Fruit fly (Drosophila melanogaster) whole organism, embryonic: Measurements from ENCODE around the gene Scm.
A peak's percentile ranks its signal among the peaks of the same experiment; 100 is the strongest.

ENCODE experiments used
- Ada2b ChIP-seq: fragments of 200-800 bp; sonication (Bioruptor generic); IDR thresholded peaks from 2 replicates; pipeline ENCODE4 v1.3.6; 2022; ENCODE audit warnings: missing biosample characterization, missing genetic modification characterization
- Aef1 ChIP-seq: fragments of 200-800 bp; sonication (Bioruptor generic); IDR thresholded peaks from 3 replicates; pipeline ENCODE4 v1.3.6; 2022; ENCODE audit warnings: missing biosample characterization, missing genetic modification characterization
- B-H1 ChIP-seq: fragments of 200-800 bp; sonication (Bioruptor generic); IDR thresholded peaks from 3 replicates; pipeline ENCODE4 v1.3.6; 2022; ENCODE audit warnings: missing biosample characterization, missing genetic modification characterization
- Bdp1 ChIP-seq: fragments of 200-800 bp; sonication (Bioruptor generic); optimal IDR thresholded peaks from 3 replicates; lab custom pipeline; 2016; ENCODE audit warnings: missing biosample characterization, missing genetic modification characterization
- Bteb2 ChIP-seq: fragments of 200-800 bp; sonication (Bioruptor generic); optimal IDR thresholded peaks from 2 replicates; lab custom pipeline; 2016; ENCODE audit warnings: missing biosample characterization, missing genetic modification characterization
- CG11723 ChIP-seq: fragments of 200-800 bp; sonication (Bioruptor generic); optimal IDR thresholded peaks from 2 replicates; lab custom pipeline; 2017; ENCODE audit warnings: missing biosample characterization, mild to moderate bottlenecking, missing genetic modification characterization
- CG13287 ChIP-seq: fragments of 200-800 bp; sonication (Bioruptor generic); IDR thresholded peaks from 2 replicates; pipeline ENCODE4 v1.3.6; 2022; ENCODE audit warnings: missing biosample characterization, missing genetic modification characterization; ENCODE audit not compliant: partially characterized antibody
- CG15479 ChIP-seq: fragments of 200-800 bp; sonication (Bioruptor generic); optimal IDR thresholded peaks from 3 replicates; lab custom pipeline; 2019; ENCODE audit warnings: missing biosample characterization, mild to moderate bottlenecking, missing genetic modification characterization, moderate library complexity
- CG1602 ChIP-seq: fragments of 200-800 bp; sonication (Bioruptor generic); optimal IDR thresholded peaks from 3 replicates; lab custom pipeline; 2016; ENCODE audit warnings: missing biosample characterization, missing genetic modification characterization
- CG16815 ChIP-seq: fragments of 200-800 bp; sonication (Bioruptor generic); optimal IDR thresholded peaks from 3 replicates; lab custom pipeline; 2017; ENCODE audit warnings: missing biosample characterization, mild to moderate bottlenecking, missing genetic modification characterization
- CG1792 ChIP-seq: fragments of 200-800 bp; sonication (Bioruptor generic); optimal IDR thresholded peaks from 2 replicates; lab custom pipeline; 2016; ENCODE audit warnings: missing biosample characterization, missing genetic modification characterization
- CG3163 ChIP-seq: fragments of 200-800 bp; sonication (Bioruptor generic); optimal IDR thresholded peaks from 3 replicates; lab custom pipeline; 2016; ENCODE audit warnings: missing biosample characterization, missing genetic modification characterization
- CG32532 ChIP-seq: fragments of 200-800 bp; sonication (Bioruptor generic); IDR thresholded peaks from 2 replicates; pipeline ENCODE4 v1.3.6; 2022; ENCODE audit warnings: missing biosample characterization, missing genetic modification characterization
- CG34422 ChIP-seq: fragments of 200-800 bp; sonication (Bioruptor generic); IDR thresholded peaks from 3 replicates; pipeline ENCODE4 v1.3.6; 2022; ENCODE audit warnings: missing biosample characterization, missing genetic modification characterization
- CG4730 ChIP-seq: fragments of 200-800 bp; sonication (Bioruptor generic); IDR thresholded peaks from 2 replicates; pipeline ENCODE4 v1.3.6; 2022; ENCODE audit warnings: missing biosample characterization, missing genetic modification characterization
- CG6175 ChIP-seq: fragments of 200-800 bp; sonication (Bioruptor generic); IDR thresholded peaks from 3 replicates; pipeline ENCODE4 v1.3.6; 2022; ENCODE audit warnings: missing biosample characterization, missing genetic modification characterization
- CG7987 ChIP-seq: fragments of 200-800 bp; sonication (Bioruptor generic); optimal IDR thresholded peaks from 2 replicates; lab custom pipeline; 2018; ENCODE audit warnings: missing biosample characterization, mild to moderate bottlenecking, missing genetic modification characterization, moderate library complexity
- CG8290 ChIP-seq, 3 experiments: fragments of 200-800 bp; sonication (Bioruptor generic); optimal IDR thresholded peaks; 2 replicates each; lab custom pipeline; 2016 to 2019; ENCODE audit warnings: missing biosample characterization in 3 of 3, missing genetic modification characterization in 3 of 3, mild to moderate bottlenecking in 2 of 3, moderate library complexity in 1 of 3
- CG8359 ChIP-seq: fragments of 200-800 bp; sonication (Bioruptor generic); optimal IDR thresholded peaks from 2 replicates; lab custom pipeline; 2017; ENCODE audit warnings: missing biosample characterization, mild to moderate bottlenecking, missing genetic modification characterization, borderline replicate concordance
- CG9215 ChIP-seq: fragments of 200-800 bp; sonication (Bioruptor generic); IDR thresholded peaks from 2 replicates; pipeline ENCODE4 v1.3.6; 2022; ENCODE audit warnings: missing biosample characterization, missing genetic modification characterization
- CG9817 ChIP-seq: fragments of 200-800 bp; sonication (Bioruptor generic); optimal IDR thresholded peaks from 2 replicates; lab custom pipeline; 2018; ENCODE audit warnings: missing biosample characterization, mild to moderate bottlenecking, missing genetic modification characterization, moderate library complexity
- CrebB ChIP-seq: fragments of 200-800 bp; sonication (Bioruptor generic); optimal IDR thresholded peaks from 3 replicates; lab custom pipeline; 2018; ENCODE audit warnings: missing biosample characterization, mild to moderate bottlenecking, missing genetic modification characterization
- Dip2 ChIP-seq: fragments of 200-800 bp; sonication (Bioruptor generic); IDR thresholded peaks from 2 replicates; pipeline ENCODE4 v1.3.6; 2022; ENCODE audit warnings: missing biosample characterization, missing genetic modification characterization
- ERR ChIP-seq: fragments of 200-800 bp; sonication (Bioruptor generic); optimal IDR thresholded peaks from 2 replicates; lab custom pipeline; 2016; ENCODE audit warnings: missing biosample characterization, missing genetic modification characterization
- Elba2 ChIP-seq: fragments of 200-800 bp; sonication (Bioruptor generic); optimal IDR thresholded peaks from 3 replicates; lab custom pipeline; 2016; ENCODE audit warnings: missing biosample characterization, missing genetic modification characterization
- Jarid2 ChIP-seq: fragments of 200-800 bp; sonication (Bioruptor generic); optimal IDR thresholded peaks from 3 replicates; lab custom pipeline; 2017; ENCODE audit warnings: mild to moderate bottlenecking, missing biosample characterization, missing genetic modification reagents, missing genetic modification characterization
- Lpt ChIP-seq: fragments of >200 bp; optimal IDR thresholded peaks from 2 replicates; lab custom pipeline; 2018; ENCODE audit warnings: missing biosample characterization, missing genetic modification characterization
- Ssrp ChIP-seq: fragments of 200-800 bp; sonication (Bioruptor generic); optimal IDR thresholded peaks from 2 replicates; lab custom pipeline; 2018; ENCODE audit warnings: missing biosample characterization, mild to moderate bottlenecking, missing genetic modification characterization, moderate library complexity
- YL-1 ChIP-seq: fragments of 200-800 bp; sonication (Bioruptor generic); optimal IDR thresholded peaks from 3 replicates; lab custom pipeline; 2017; ENCODE audit warnings: missing biosample characterization, mild to moderate bottlenecking, missing genetic modification characterization
- chif ChIP-seq, 2 experiments: fragments of 200-800 bp; sonication (Bioruptor generic); optimal IDR thresholded peaks; 3 replicates each; lab custom pipeline; 2016; ENCODE audit warnings: missing biosample characterization in 2 of 2, missing genetic modification characterization in 2 of 2
- chm ChIP-seq: fragments of 200-800 bp; sonication (Bioruptor generic); IDR thresholded peaks from 2 replicates; pipeline ENCODE4 v1.3.6; 2022; ENCODE audit warnings: missing biosample characterization, missing genetic modification characterization
- chn ChIP-seq: fragments of 200-800 bp; sonication (Bioruptor generic); optimal IDR thresholded peaks from 2 replicates; lab custom pipeline; 2016; ENCODE audit warnings: missing biosample characterization, missing genetic modification characterization
- ewg ChIP-seq: fragments of 200-800 bp; sonication (Bioruptor generic); optimal IDR thresholded peaks from 3 replicates; lab custom pipeline; 2017; ENCODE audit warnings: mild to moderate bottlenecking, missing biosample characterization, missing genetic modification reagents, missing genetic modification characterization
- gce ChIP-seq: fragments of 200-800 bp; sonication (Bioruptor generic); IDR thresholded peaks from 3 replicates; pipeline ENCODE4 v1.3.6; 2022; ENCODE audit warnings: missing biosample characterization, missing genetic modification characterization
- gcm ChIP-seq: fragments of 200-800 bp; sonication (Bioruptor generic); optimal IDR thresholded peaks from 2 replicates; lab custom pipeline; 2019; ENCODE audit warnings: missing biosample characterization, mild to moderate bottlenecking, missing genetic modification characterization, moderate library complexity
- ham ChIP-seq: fragments of 200-800 bp; sonication (Bioruptor generic); IDR thresholded peaks from 2 replicates; pipeline ENCODE4 v1.3.6; 2022; ENCODE audit warnings: missing biosample characterization, missing genetic modification characterization
- hkb ChIP-seq, 2 experiments: fragments of 200-800 bp in 1 of 2; fragments of >200 bp in 1 of 2; sonication (Bioruptor generic) in 1 of 2; IDR thresholded peaks in 1 of 2; optimal IDR thresholded peaks in 1 of 2; 2 replicates each; pipeline versions ENCODE4 v1.3.6 to Lab custom; 2017 to 2022; ENCODE audit warnings: missing biosample characterization in 1 of 2, missing genetic modification characterization in 1 of 2
- jumu ChIP-seq: fragments of 200-800 bp; sonication (Bioruptor generic); optimal IDR thresholded peaks from 3 replicates; lab custom pipeline; 2016; ENCODE audit warnings: missing biosample characterization, missing genetic modification characterization
- kay ChIP-seq: fragments of 200-800 bp; sonication (Bioruptor generic); optimal IDR thresholded peaks from 2 replicates; lab custom pipeline; 2016; ENCODE audit warnings: missing biosample characterization, missing genetic modification characterization
- maf-S ChIP-seq: fragments of 200-800 bp; sonication (Bioruptor generic); optimal IDR thresholded peaks from 2 replicates; lab custom pipeline; 2016; ENCODE audit warnings: missing biosample characterization, missing genetic modification characterization
- pita ChIP-seq: fragments of 200-800 bp; sonication (Bioruptor generic); optimal IDR thresholded peaks from 2 replicates; lab custom pipeline; 2017; ENCODE audit warnings: missing biosample characterization, mild to moderate bottlenecking, missing genetic modification characterization
- psq ChIP-seq: fragments of 200-800 bp; sonication (Bioruptor generic); optimal IDR thresholded peaks from 2 replicates; lab custom pipeline; 2017; ENCODE audit warnings: missing biosample characterization, missing genetic modification characterization
- row ChIP-seq: fragments of 200-800 bp; sonication (Bioruptor generic); IDR thresholded peaks from 3 replicates; pipeline ENCODE4 v1.3.6; 2022; ENCODE audit warnings: missing biosample characterization, missing genetic modification characterization
- sc ChIP-seq, 3 experiments: fragments of >200 bp in 2 of 3; fragments of 200-800 bp in 1 of 3; sonication (Bioruptor generic) in 1 of 3; optimal IDR thresholded peaks; 2 replicates in 2 of 3; 3 replicates in 1 of 3; lab custom pipeline; 2017; ENCODE audit warnings: mild to moderate bottlenecking in 1 of 3, missing biosample characterization in 1 of 3, missing genetic modification characterization in 1 of 3, missing genetic modification reagents in 1 of 3
- sqz ChIP-seq: fragments of 200-800 bp; sonication (Bioruptor generic); optimal IDR thresholded peaks from 3 replicates; lab custom pipeline; 2018; ENCODE audit warnings: missing biosample characterization, mild to moderate bottlenecking, missing genetic modification characterization
- twi ChIP-seq: fragments of 200-800 bp; optimal IDR thresholded peaks from 2 replicates; lab custom pipeline; 2019; ENCODE audit warnings: missing biosample characterization, mild to moderate bottlenecking, missing genetic modification characterization, moderate library complexity
- tx ChIP-seq: fragments of 200-800 bp; sonication (Bioruptor generic); optimal IDR thresholded peaks from 2 replicates; lab custom pipeline; 2016; ENCODE audit warnings: missing biosample characterization, missing genetic modification characterization
- vnd ChIP-seq: fragments of 200-800 bp; sonication (Bioruptor generic); IDR thresholded peaks from 3 replicates; pipeline ENCODE4 v1.3.6; 2022; ENCODE audit warnings: missing biosample characterization, missing genetic modification characterization; ENCODE audit not compliant: partially characterized antibody
- wek ChIP-seq: fragments of 200-800 bp; sonication (Bioruptor generic); optimal IDR thresholded peaks from 3 replicates; lab custom pipeline; 2018; ENCODE audit warnings: missing biosample characterization, mild to moderate bottlenecking, missing genetic modification characterization, moderate library complexity

Scm gene

dm6 chr3R:9586663-9587248, 50.7 kb downstream of the Scm start, which contains the start of gene P58IPK (continued):
- TF ChIP-seq kay (GFP tag; lab: Kevin White, UChicago) = peak; percentile 70
- TF ChIP-seq CG9817 (tag; lab: Kevin White, UChicago) = peak; percentile 68
- peak; percentile 44 for TF ChIP-seq CG1602 (GFP tag; lab: Kevin White, UChicago)
- TF ChIP-seq Aef1 (GFP tag; lab: Robert Waterston, UW) = peak; percentile 32; the same call in 2 of the 3 replicates
- no peak for TF ChIP-seq psq (GFP tag; lab: Kevin White, UChicago)
- TF ChIP-seq jumu = peak; percentile 76
- TF ChIP-seq gcm = no peak
- TF ChIP-seq wek (GFP tag; lab: Kevin White, UChicago) = no peak
- peak; percentile 64 for TF ChIP-seq CG6175 (GFP tag; lab: Robert Waterston, UW)
- TF ChIP-seq twi (tag; lab: Kevin White, UChicago) = peak; percentile 31
- peak; percentile 40 for TF ChIP-seq CG8290 (GFP tag; optimal IDR thresholded peaks at IDR 0.05; lab: Kevin White, UChicago)
- peak in 1 of 2 experiments; percentile 87 for TF ChIP-seq CG8290 (tag; optimal IDR thresholded peaks at IDR 0.05; lab: Kevin White, UChicago)
- TF ChIP-seq CG32532 (GFP tag; lab: Robert Waterston, UW) = peak; percentile 76
- TF ChIP-seq CG13287 (GFP tag; lab: Robert Waterston, UW) = peak; percentile 97
- no peak for TF ChIP-seq sqz (GFP tag; lab: Kevin White, UChicago)
- peak; percentile 40 for TF ChIP-seq Jarid2 (GFP tag; lab: Kevin White, UChicago)
- peak; percentile 93 for TF ChIP-seq row
- TF ChIP-seq CG15479 = no peak
- TF ChIP-seq CG34422 = peak; percentile 85
- TF ChIP-seq CG3163 (GFP tag; lab: Kevin White, UChicago) = peak; percentile 58
- TF ChIP-seq YL-1 (GFP tag; lab: Kevin White, UChicago) = peak; percentile 73
- no peak for TF ChIP-seq CG8359 (GFP tag; lab: Kevin White, UChicago)
- TF ChIP-seq B-H1 (GFP tag; lab: Robert Waterston, UW) = no peak
- TF ChIP-seq Bdp1 (GFP tag; lab: Kevin White, UChicago) = peak; percentile 69
- TF ChIP-seq tx = peak; percentile 71
- peak; percentile 53 for TF ChIP-seq CG1792 (GFP tag; lab: Kevin White, UChicago)
- peak; percentile 67 for TF ChIP-seq maf-S (GFP tag; lab: Kevin White, UChicago)
- peak; percentile 90 for TF ChIP-seq vnd (GFP tag; lab: Robert Waterston, UW)
- TF ChIP-seq ham (GFP tag; lab: Robert Waterston, UW) = no peak
- peak; percentile 65 for TF ChIP-seq CG9215 (GFP tag; lab: Robert Waterston, UW)
- peak; percentile 38 for TF ChIP-seq Ssrp (tag; lab: Kevin White, UChicago)
- TF ChIP-seq CG16815 = peak; percentile 22
- TF ChIP-seq CG4730 (GFP tag; lab: Robert Waterston, UW) = peak; percentile 20; the same call in 1 of the 2 replicates
- no peak for TF ChIP-seq Dip2 (GFP tag; lab: Robert Waterston, UW)
- peak; percentile 67 for TF ChIP-seq CG7987 (GFP tag; lab: Kevin White, UChicago)
- TF ChIP-seq Bteb2 (GFP tag; lab: Kevin White, UChicago) = peak; percentile 70
- no peak for TF ChIP-seq pita (GFP tag; lab: Kevin White, UChicago)
- no peak for TF ChIP-seq Ada2b
- no peak for TF ChIP-seq Elba2 (GFP tag; lab: Kevin White, UChicago)
- TF ChIP-seq CrebB (tag; lab: Kevin White, UChicago) = peak; percentile 42
- TF ChIP-seq ewg = peak; percentile 19
- TF ChIP-seq chm (GFP tag; lab: Robert Waterston, UW) = no peak; the same call in 1 of the 2 replicates
- peak; percentile 66 for TF ChIP-seq chn (GFP tag; lab: Kevin White, UChicago)
- TF ChIP-seq sc (optimal IDR thresholded peaks at IDR 0.05; lab: Kevin White, UChicago) = no peak
- no peak for TF ChIP-seq sc (GFP tag; optimal IDR thresholded peaks at IDR 0.05; lab: Kevin White, UChicago)
- peak; percentile 42 to 57 for TF ChIP-seq chif (GFP tag; optimal IDR thresholded peaks at IDR 0.05; lab: Kevin White, UChicago)
- TF ChIP-seq CG11723 = peak; percentile 37
- no peak for TF ChIP-seq Lpt (GFP tag; lab: Kevin White, UChicago)
- TF ChIP-seq gce (GFP tag; lab: Robert Waterston, UW) = no peak
- peak; percentile 61 for TF ChIP-seq ERR
- no peak for TF ChIP-seq hkb (optimal IDR thresholded peaks at IDR 0.05; lab: Kevin White, UChicago)
- peak; percentile 49; the same call in 1 of the 2 replicates for TF ChIP-seq hkb (GFP tag; IDR thresholded peaks at IDR 0.05; lab: Robert Waterston, UW)
